Worm (Caenorhabditis elegans) whole organism, L4 larva: Measurements from ENCODE around the gene C29E4.13.

Experiments used
- ZK546.5 ChIP-seq, 2 experiments: sonication (generic microtip); optimal IDR thresholded peaks; 2 replicates each; lab custom pipeline; 2017; ENCODE audit warnings: missing biosample characterization in 2 of 2, missing genetic modification characterization in 2 of 2
- ceh-82 ChIP-seq: sonication (generic microtip); optimal IDR thresholded peaks from 2 replicates; lab custom pipeline; 2017; ENCODE audit warnings: missing biosample characterization, missing genetic modification characterization
- lin-39 ChIP-seq: fragments of 150-350 bp; optimal IDR thresholded peaks from 2 replicates; lab custom pipeline; 2014; ENCODE audit warnings: missing biosample characterization, missing genetic modification reagents, missing genetic modification characterization
- nhr-77 ChIP-seq: fragments of 150-350 bp; optimal IDR thresholded peaks from 2 replicates; lab custom pipeline; 2014; ENCODE audit warnings: missing biosample characterization, missing genetic modification characterization
- snpc-4 ChIP-seq: fragments of 150-350 bp; optimal IDR thresholded peaks from 2 replicates; lab custom pipeline; 2014; ENCODE audit warnings: missing biosample characterization, missing genetic modification characterization
- unc-62 ChIP-seq, 3 experiments: fragments of 150-350 bp in 1 of 3; sonication (generic microtip); optimal IDR thresholded peaks in 2 of 3; peaks in 1 of 3; 1 replicate in 1 of 3; 2 replicates in 2 of 3; lab custom pipeline; 2014 to 2017; ENCODE audit warnings: missing biosample characterization in 3 of 3, missing genetic modification characterization in 3 of 3, missing genetic modification reagents in 3 of 3, missing genotype in 1 of 3

- no peak for TF ChIP-seq nhr-77 (tag; lab: Kevin White, UChicago)
- TF ChIP-seq ceh-82 (tag; lab: Kevin White, UChicago), result no peak
- no peak for TF ChIP-seq snpc-4
- no peak for TF ChIP-seq unc-62 (GFP tag; optimal IDR thresholded peaks at IDR 0.05 in 1 of 2; lab: Kevin White, UChicago)
- no peak for TF ChIP-seq unc-62 (tag; optimal IDR thresholded peaks at IDR 0.05; lab: Kevin White, UChicago)
- TF ChIP-seq ZK546.5 (tag; optimal IDR thresholded peaks at IDR 0.05; lab: Kevin White, UChicago), result no peak
- no peak for TF ChIP-seq lin-39 (tag; lab: Kevin White, UChicago)
These were observed 19.2 kb upstream of the C29E4.13 start for ce11 chrIII:7947677-7948076.
